Fruit fly (Drosophila melanogaster): ENCODE measurements around the gene CG14441.

The CG14441 gene

dm6 chrX:6700263-6700989 is 1.1 kb downstream of the CG14441 start (continued):
- TF ChIP-seq pita (GFP tag; optimal IDR thresholded peaks at IDR 0.05): no peak
- no peak for TF ChIP-seq fd96Cb (tag; optimal IDR thresholded peaks at IDR 0.05)
- TF ChIP-seq Trl (optimal IDR thresholded peaks at IDR 0.05): peak; percentile 79 to 93
- TF ChIP-seq Trl (GFP tag; optimal IDR thresholded peaks at IDR 0.05): no peak
- TF ChIP-seq gce (GFP tag; IDR thresholded peaks at IDR 0.05): no peak
- TF ChIP-seq yki (optimal IDR thresholded peaks at IDR 0.05): peak; percentile 37
- no peak for TF ChIP-seq bcd (GFP tag; optimal IDR thresholded peaks at IDR 0.05)
- no peak for TF ChIP-seq lmd (GFP tag; IDR thresholded peaks at IDR 0.05)
- TF ChIP-seq sens (GFP tag): peak; percentile 74
- TF ChIP-seq dan (GFP tag; IDR thresholded peaks at IDR 0.05): no peak
- no peak for TF ChIP-seq CG18764 (GFP tag; optimal IDR thresholded peaks at IDR 0.05)
- TF ChIP-seq ap (GFP tag; IDR thresholded peaks at IDR 0.05): no peak
- no peak for TF ChIP-seq B-H2 (GFP tag; optimal IDR thresholded peaks at IDR 0.05)
- no peak for TF ChIP-seq HLH3B (GFP tag; IDR thresholded peaks at IDR 0.05)
- TF ChIP-seq CG14441 (GFP tag; IDR thresholded peaks at IDR 0.05): peak; percentile 54
- 0 out of 2 replicates have a peak, but pooled peaks have one; percentile 13 for TF ChIP-seq vvl (GFP tag; IDR thresholded peaks at IDR 0.05)
- no peak for TF ChIP-seq CG7745 (tag; optimal IDR thresholded peaks at IDR 0.05)
- TF ChIP-seq Vsx1 (GFP tag; optimal IDR thresholded peaks at IDR 0.05): no peak
- no peak for TF ChIP-seq CG4328 (GFP tag; optimal IDR thresholded peaks at IDR 0.05)
- TF ChIP-seq CG9817 (tag; optimal IDR thresholded peaks at IDR 0.05): no peak
- TF ChIP-seq Ravus (GFP tag; IDR thresholded peaks at IDR 0.05): no peak
- no peak for TF ChIP-seq schlank (tag; optimal IDR thresholded peaks at IDR 0.05)
- TF ChIP-seq p53 (GFP tag; optimal IDR thresholded peaks at IDR 0.05): no peak
- peak; percentile 64 for TF ChIP-seq Med (GFP tag)
- peak; percentile 89 for TF ChIP-seq mirr (GFP tag; optimal IDR thresholded peaks at IDR 0.05)
- no peak for TF ChIP-seq CG2116 (GFP tag; optimal IDR thresholded peaks at IDR 0.05)
- no peak for TF ChIP-seq az2 (GFP tag; optimal IDR thresholded peaks at IDR 0.05)
- TF ChIP-seq Chrac-16 (GFP tag; optimal IDR thresholded peaks at IDR 0.05): no peak
- no peak for TF ChIP-seq CG16815 (GFP tag; optimal IDR thresholded peaks at IDR 0.05)
- no peak for TF ChIP-seq CG8281 (tag; optimal IDR thresholded peaks at IDR 0.05)
- TF ChIP-seq CG13287 (GFP tag; IDR thresholded peaks at IDR 0.05; ENCODE audit: partially characterized antibody): peak; percentile 5; the same call in 1 of the 2 replicates
- no peak for TF ChIP-seq Side (GFP tag; optimal IDR thresholded peaks at IDR 0.05)
- TF ChIP-seq ci (GFP tag; IDR thresholded peaks at IDR 0.05): no peak
- TF ChIP-seq salm (tag; optimal IDR thresholded peaks at IDR 0.05): peak; percentile 20
- no peak; the same call in 1 of the 2 replicates for TF ChIP-seq Atf6 (GFP tag; IDR thresholded peaks at IDR 0.05)
- no peak for TF ChIP-seq row (GFP tag; IDR thresholded peaks at IDR 0.05)
- no peak for TF ChIP-seq CG12659 (GFP tag; optimal IDR thresholded peaks at IDR 0.05)
- no peak for TF ChIP-seq ash1 (GFP tag; optimal IDR thresholded peaks at IDR 0.05)
- peak; percentile 4 for TF ChIP-seq sqz (GFP tag; optimal IDR thresholded peaks at IDR 0.05)
- no peak for TF ChIP-seq CG30431 (GFP tag; optimal IDR thresholded peaks at IDR 0.05)
- no peak for TF ChIP-seq CG8290 (GFP tag; optimal IDR thresholded peaks at IDR 0.05)
- TF ChIP-seq CG8290 (tag; optimal IDR thresholded peaks at IDR 0.05): peak in 1 of 2 experiments; percentile 6
- TF ChIP-seq ATbp (GFP tag; optimal IDR thresholded peaks at IDR 0.05): peak; percentile 4
- peak; percentile 6 for TF ChIP-seq gro (GFP tag; optimal IDR thresholded peaks at IDR 0.05)
- TF ChIP-seq sug (tag; optimal IDR thresholded peaks at IDR 0.05): peak; percentile 2
- TF ChIP-seq chinmo (GFP tag; IDR thresholded peaks at IDR 0.05; ENCODE audit: partially characterized antibody): 0 out of 4 replicates have a peak, but pooled peaks have one; percentile 65
- no peak for TF ChIP-seq otp (GFP tag; IDR thresholded peaks at IDR 0.05)
- no peak for TF ChIP-seq sc (optimal IDR thresholded peaks at IDR 0.05)
- no peak for TF ChIP-seq sc (GFP tag; optimal IDR thresholded peaks at IDR 0.05)
- TF ChIP-seq abd-A (tag; optimal IDR thresholded peaks at IDR 0.05): peak; percentile 59
- TF ChIP-seq bab2 (GFP tag; optimal IDR thresholded peaks at IDR 0.05): no peak
- peak; percentile 28 for TF ChIP-seq caup (GFP tag; optimal IDR thresholded peaks at IDR 0.05; ENCODE audit: severe bottlenecking)

All from whole organism, embryonic.